Worm (Caenorhabditis elegans) whole organism, L1 larva: Measurements from ENCODE around the gene F54H12.8.

ENCODE experiments used
- ceh-88 ChIP-seq: fragments of 200-800 bp; sonication (Bioruptor generic); IDR thresholded peaks from 2 replicates; pipeline ENCODE4 v1.3.6; 2022; ENCODE audit warnings: missing genetic modification characterization, missing compliant biosample characterization
- dsc-1 ChIP-seq: sonication (generic microtip); optimal IDR thresholded peaks from 2 replicates; lab custom pipeline; 2016; ENCODE audit warnings: mild to moderate bottlenecking, missing genetic modification characterization, missing compliant biosample characterization
- egl-27 ChIP-seq, 2 experiments: fragments of 150-350 bp in 1 of 2; sonication (generic microtip); optimal IDR thresholded peaks; 3 replicates each; lab custom pipeline; 2017 to 2018; ENCODE audit warnings: missing biosample characterization in 2 of 2, missing genetic modification characterization in 2 of 2, missing genetic modification reagents in 2 of 2
- mef-2 ChIP-seq: fragments of 150-350 bp; optimal IDR thresholded peaks from 2 replicates; lab custom pipeline; 2014; ENCODE audit warnings: missing biosample characterization, missing genetic modification characterization
- nhr-12 ChIP-seq: sonication (generic microtip); optimal IDR thresholded peaks from 2 replicates; lab custom pipeline; 2017; ENCODE audit warnings: missing biosample characterization, missing genetic modification characterization
- tlp-1 ChIP-seq: fragments of 150-350 bp; optimal IDR thresholded peaks from 2 replicates; lab custom pipeline; 2014; ENCODE audit warnings: missing biosample characterization, missing genetic modification characterization
- unc-130 ChIP-seq: fragments of 150-350 bp; optimal IDR thresholded peaks from 2 replicates; lab custom pipeline; 2017; ENCODE audit warnings: missing biosample characterization, missing genetic modification characterization, inconsistent platforms
- zag-1 ChIP-seq: fragments of 150-350 bp; optimal IDR thresholded peaks from 2 replicates; lab custom pipeline; 2014; ENCODE audit warnings: missing biosample characterization, missing genetic modification characterization
- ztf-4 ChIP-seq: fragments of 150-350 bp; optimal IDR thresholded peaks from 2 replicates; lab custom pipeline; 2014; ENCODE audit warnings: missing biosample characterization, missing genetic modification characterization

- TF ChIP-seq unc-130 (tag; lab: Kevin White, UChicago), result no peak
- no peak for TF ChIP-seq mef-2 (tag; lab: Kevin White, UChicago)
- no peak for TF ChIP-seq egl-27 (tag; optimal IDR thresholded peaks at IDR 0.05; lab: Kevin White, UChicago)
- no peak for TF ChIP-seq tlp-1 (tag; lab: Kevin White, UChicago)
- TF ChIP-seq zag-1 (tag; lab: Kevin White, UChicago), result no peak
- no peak for TF ChIP-seq nhr-12 (tag; lab: Kevin White, UChicago)
- TF ChIP-seq ceh-88, result no peak
- no peak for TF ChIP-seq dsc-1 (tag; lab: Kevin White, UChicago)
- TF ChIP-seq ztf-4, result no peak
Observed at ce11 chrIII:7977777-7978176, 8.8 kb upstream of the F54H12.8 start, which contains the start of gene C06G4.4.
